Worm (Caenorhabditis elegans): ENCODE measurements around the gene F54E4.4.

- TF ChIP-seq ceh-48 (tag; optimal IDR thresholded peaks at IDR 0.05) (no peak), nfya-1 (tag; optimal IDR thresholded peaks at IDR 0.05) (no peak), lin-11 (tag; optimal IDR thresholded peaks at IDR 0.05) (no peak), zip-5 (tag; optimal IDR thresholded peaks at IDR 0.05) (no peak), tbx-7 (tag; optimal IDR thresholded peaks at IDR 0.05) (no peak), eyg-1 (tag; optimal IDR thresholded peaks at IDR 0.05) (no peak), sox-4 (tag; optimal IDR thresholded peaks at IDR 0.05) (no peak), pqm-1 (tag; optimal IDR thresholded peaks at IDR 0.05) (no peak)
Measured at ce11 chrX:14662460-14662859, 17.2 kb upstream of the F54E4.4 start.

All from whole organism, late embryonic.